Worm (Caenorhabditis elegans) whole organism, L1 larva: ENCODE data around the gene C41C4.9.

Source experiments
- Y116A8C.19 ChIP-seq: sonication (generic microtip); optimal IDR thresholded peaks from 2 replicates; lab custom pipeline; 2016; ENCODE audit warnings: missing compliant biosample characterization, missing genetic modification characterization, borderline replicate concordance
- ama-1 ChIP-seq: fragments of 150-350 bp; optimal IDR thresholded peaks from 2 replicates; lab custom pipeline; 2014
- blmp-1 ChIP-seq: fragments of 150-350 bp; optimal IDR thresholded peaks from 2 replicates; lab custom pipeline; 2014; ENCODE audit warnings: missing biosample characterization, missing genetic modification characterization
- ceh-8 ChIP-seq: fragments of 200-800 bp; sonication (Bioruptor generic); optimal IDR thresholded peaks from 2 replicates; lab custom pipeline; 2018; ENCODE audit warnings: mild to moderate bottlenecking, missing genetic modification characterization, moderate library complexity, missing compliant biosample characterization
- ceh-82 ChIP-seq, 3 experiments: fragments of 150-350 bp in 1 of 3; sonication (generic microtip) in 2 of 3; optimal IDR thresholded peaks; 2 replicates each; lab custom pipeline; 2014 to 2017; ENCODE audit warnings: missing biosample characterization in 3 of 3, missing genetic modification characterization in 3 of 3
- ceh-88 ChIP-seq: fragments of 200-800 bp; sonication (Bioruptor generic); IDR thresholded peaks from 2 replicates; pipeline ENCODE4 v1.3.6; 2022; ENCODE audit warnings: missing genetic modification characterization, missing compliant biosample characterization
- dpl-1 ChIP-seq, 3 experiments: fragments of 150-350 bp in 2 of 3; sonication (generic microtip) in 1 of 3; optimal IDR thresholded peaks; 2 replicates each; lab custom pipeline; 2014 to 2017; ENCODE audit warnings: missing biosample characterization in 3 of 3, missing genetic modification characterization in 3 of 3, missing genetic modification reagents in 3 of 3
- efl-1 ChIP-seq, 4 experiments: fragments of 150-350 bp; optimal IDR thresholded peaks in 3 of 4; peaks in 1 of 4; 1 replicate in 1 of 4; 2 replicates in 3 of 4; lab custom pipeline; 2014; ENCODE audit warnings: missing biosample characterization in 2 of 4, missing genetic modification characterization in 2 of 4, missing genetic modification reagents in 2 of 4
- elt-2 ChIP-seq: sonication (generic microtip); optimal IDR thresholded peaks from 2 replicates; lab custom pipeline; 2016; ENCODE audit warnings: missing genetic modification characterization, mild to moderate bottlenecking, inconsistent platforms, missing compliant biosample characterization, missing genetic modification reagents
- elt-3 ChIP-seq, 6 experiments: fragments of 150-350 bp in 1 of 6; sonication (generic microtip); optimal IDR thresholded peaks; 2 replicates each; lab custom pipeline; 2017 to 2018; ENCODE audit warnings: missing biosample characterization in 6 of 6, missing genetic modification characterization in 6 of 6, inconsistent platforms in 1 of 6
- fkh-10 ChIP-seq: sonication (generic microtip); optimal IDR thresholded peaks from 2 replicates; lab custom pipeline; 2017; ENCODE audit warnings: missing biosample characterization, missing genetic modification reagents, missing genetic modification characterization
- fkh-4 ChIP-seq: sonication (generic microtip); optimal IDR thresholded peaks from 2 replicates; lab custom pipeline; 2016; ENCODE audit warnings: missing compliant biosample characterization, missing genetic modification characterization, borderline replicate concordance
- fkh-8 ChIP-seq: sonication (generic microtip); optimal IDR thresholded peaks from 2 replicates; lab custom pipeline; 2016; ENCODE audit warnings: mild to moderate bottlenecking, missing genetic modification characterization, missing compliant biosample characterization
- fos-1 ChIP-seq: fragments of 150-350 bp; optimal IDR thresholded peaks from 2 replicates; lab custom pipeline; 2014; ENCODE audit warnings: missing biosample characterization, missing genetic modification characterization
- grh-1 ChIP-seq: fragments of 200-800 bp; sonication (Bioruptor generic); IDR thresholded peaks from 2 replicates; pipeline ENCODE4 v1.3.6; 2022; ENCODE audit warnings: missing genetic modification reagents, missing genetic modification characterization, missing compliant biosample characterization
- hpl-2 ChIP-seq: fragments of 150-350 bp; optimal IDR thresholded peaks from 2 replicates; lab custom pipeline; 2014; ENCODE audit warnings: missing biosample characterization, missing genetic modification reagents, missing genetic modification characterization
- lin-13 ChIP-seq: fragments of 150-350 bp; optimal IDR thresholded peaks from 2 replicates; lab custom pipeline; 2014; ENCODE audit warnings: missing biosample characterization, missing genetic modification reagents, missing genetic modification characterization
- lin-14 ChIP-seq: fragments of 200-800 bp; sonication (Bioruptor generic); optimal IDR thresholded peaks from 2 replicates; lab custom pipeline; 2018; ENCODE audit warnings: mild to moderate bottlenecking, missing genetic modification characterization, moderate library complexity, missing compliant biosample characterization
- lin-35 ChIP-seq, 2 experiments: fragments of 150-350 bp; optimal IDR thresholded peaks; 2 replicates each; lab custom pipeline; 2014; ENCODE audit warnings: missing biosample characterization in 2 of 2, missing genetic modification characterization in 2 of 2, missing genetic modification reagents in 2 of 2
- mab-9 ChIP-seq: fragments of 200-800 bp; sonication (Bioruptor generic); IDR thresholded peaks from 2 replicates; pipeline ENCODE4 v1.3.6; 2022; ENCODE audit warnings: missing genetic modification reagents, missing genetic modification characterization, missing compliant biosample characterization
- mep-1 ChIP-seq: fragments of 150-350 bp; optimal IDR thresholded peaks from 2 replicates; lab custom pipeline; 2014; ENCODE audit warnings: missing biosample characterization, missing genetic modification characterization
- nhr-11 ChIP-seq: fragments of 150-350 bp; optimal IDR thresholded peaks from 2 replicates; lab custom pipeline; 2014; ENCODE audit warnings: missing biosample characterization, missing genetic modification characterization
- nhr-12 ChIP-seq: sonication (generic microtip); optimal IDR thresholded peaks from 2 replicates; lab custom pipeline; 2017; ENCODE audit warnings: missing biosample characterization, missing genetic modification characterization
- nhr-19 ChIP-seq: fragments of 200-800 bp; sonication (Bioruptor generic); conservative IDR thresholded peaks from 2 replicates; pipeline ENCODE4 v1.3.6; 2022; ENCODE audit warnings: missing genetic modification characterization, missing compliant biosample characterization
- nhr-237 ChIP-seq: fragments of 150-350 bp; optimal IDR thresholded peaks from 2 replicates; lab custom pipeline; 2014; ENCODE audit warnings: missing biosample characterization, missing genetic modification characterization
- nhr-71 ChIP-seq: sonication (generic microtip); optimal IDR thresholded peaks from 2 replicates; lab custom pipeline; 2016; ENCODE audit warnings: mild to moderate bottlenecking, missing genetic modification characterization, moderate library complexity, missing compliant biosample characterization
- nhr-77 ChIP-seq: fragments of 150-350 bp; optimal IDR thresholded peaks from 2 replicates; lab custom pipeline; 2014; ENCODE audit warnings: missing biosample characterization, missing genetic modification characterization
- pag-3 ChIP-seq: sonication (generic microtip); optimal IDR thresholded peaks from 2 replicates; lab custom pipeline; 2017; ENCODE audit warnings: missing genetic modification characterization, mild to moderate bottlenecking, missing compliant biosample characterization, antibody characterized with exemption, borderline replicate concordance; ENCODE audit not compliant: insufficient read depth
- skn-1 ChIP-seq: fragments of 150-350 bp; optimal IDR thresholded peaks from 2 replicates; lab custom pipeline; 2014; ENCODE audit warnings: missing biosample characterization, missing genetic modification characterization
- snu-23 ChIP-seq: sonication (generic microtip); optimal IDR thresholded peaks from 2 replicates; lab custom pipeline; 2016; ENCODE audit warnings: missing genetic modification characterization, missing compliant biosample characterization
- sptf-1 ChIP-seq: fragments of 150-350 bp; optimal IDR thresholded peaks from 2 replicates; lab custom pipeline; 2014; ENCODE audit warnings: missing biosample characterization, missing genetic modification characterization
- unc-130 ChIP-seq: fragments of 150-350 bp; optimal IDR thresholded peaks from 2 replicates; lab custom pipeline; 2017; ENCODE audit warnings: missing biosample characterization, missing genetic modification characterization, inconsistent platforms
- zag-1 ChIP-seq: fragments of 150-350 bp; optimal IDR thresholded peaks from 2 replicates; lab custom pipeline; 2014; ENCODE audit warnings: missing biosample characterization, missing genetic modification characterization
- zip-4 ChIP-seq: fragments of 200-800 bp; sonication (Bioruptor generic); optimal IDR thresholded peaks from 2 replicates; lab custom pipeline; 2018; ENCODE audit warnings: mild to moderate bottlenecking, missing genetic modification characterization, moderate library complexity, missing compliant biosample characterization
- ztf-11 ChIP-seq, 2 experiments: sonication (generic microtip); optimal IDR thresholded peaks; 2 replicates each; lab custom pipeline; 2016 to 2017; ENCODE audit warnings: missing genetic modification characterization in 2 of 2, missing biosample characterization in 1 of 2, missing compliant biosample characterization in 1 of 2

The C41C4.9 gene

DNA sequence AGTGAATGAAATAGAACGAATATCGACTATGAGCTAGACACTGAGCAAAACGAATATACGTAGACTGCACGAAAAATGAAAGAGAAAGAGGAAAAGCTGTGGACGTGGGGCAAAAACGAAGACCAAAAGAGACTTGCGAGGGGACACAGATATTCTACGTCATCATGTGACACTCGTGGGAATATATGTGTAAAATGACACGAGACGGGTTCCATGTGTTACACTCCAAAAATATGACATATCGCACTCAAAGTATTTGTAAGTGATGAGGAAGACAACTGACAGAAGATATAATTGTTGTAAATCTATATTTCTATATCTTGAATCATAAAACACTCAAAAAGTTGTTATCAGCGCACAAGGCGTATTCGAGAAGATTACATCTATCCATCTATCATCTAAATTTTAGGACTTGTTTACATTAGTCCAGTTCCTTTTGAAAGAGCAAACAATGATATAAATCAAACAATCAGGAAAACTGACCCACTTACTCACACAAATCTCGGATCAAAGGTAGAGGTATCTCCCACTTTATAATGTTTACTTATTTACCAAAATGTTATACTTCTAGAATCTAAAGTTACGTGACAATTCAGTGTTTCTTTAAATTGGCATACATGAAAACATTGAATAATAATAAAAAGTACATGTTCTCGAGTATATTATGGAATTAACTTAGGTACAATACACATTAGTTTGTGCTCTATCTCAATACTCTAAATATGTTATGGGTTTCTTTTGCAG is 35.5 kb upstream of the C41C4.9 start (continued):
- no peak for TF ChIP-seq zip-4
- no peak for TF ChIP-seq ama-1 (lab: Kevin White, UChicago)
- TF ChIP-seq nhr-237: no peak
- no peak for TF ChIP-seq hpl-2
- TF ChIP-seq lin-35 (GFP tag; optimal IDR thresholded peaks at IDR 0.05; lab: Kevin White, UChicago): peak; percentile 49 to 61
- TF ChIP-seq nhr-19 (GFP tag; lab: Robert Waterston, UW): peak; percentile 81
- peak; percentile 73 for TF ChIP-seq snu-23 (GFP tag; lab: Kevin White, UChicago)
- TF ChIP-seq ztf-11 (tag; optimal IDR thresholded peaks at IDR 0.05; lab: Kevin White, UChicago): peak in 1 of 2 experiments; percentile 18
- TF ChIP-seq fkh-4 (tag; lab: Kevin White, UChicago): no peak
- TF ChIP-seq fos-1 (tag; lab: Kevin White, UChicago): no peak
- peak; percentile 72 for TF ChIP-seq mep-1 (tag; lab: Kevin White, UChicago)
- peak; percentile 85 for TF ChIP-seq fkh-8
- no peak for TF ChIP-seq sptf-1
- peak; percentile 89 for TF ChIP-seq nhr-71
- TF ChIP-seq unc-130 (tag; lab: Kevin White, UChicago): peak; percentile 23
- no peak for TF ChIP-seq fkh-10 (GFP tag; lab: Kevin White, UChicago)
- no peak for TF ChIP-seq nhr-77 (tag; lab: Kevin White, UChicago)
- TF ChIP-seq ceh-82 (tag; optimal IDR thresholded peaks at IDR 0.05; lab: Kevin White, UChicago): peak in 1 of 3 experiments; percentile 33
- no peak for TF ChIP-seq grh-1
- TF ChIP-seq skn-1 (tag; lab: Kevin White, UChicago): peak; percentile 35
- no peak for TF ChIP-seq nhr-11
- no peak for TF ChIP-seq pag-3 (tag; lab: Kevin White, UChicago)
- no peak for TF ChIP-seq ceh-8 (GFP tag; lab: Kevin White, UChicago)
- no peak for TF ChIP-seq lin-13
- TF ChIP-seq blmp-1: peak; percentile 59
- TF ChIP-seq nhr-12 (tag; lab: Kevin White, UChicago): no peak
- TF ChIP-seq dpl-1 (GFP tag; optimal IDR thresholded peaks at IDR 0.05; lab: Kevin White, UChicago): peak in 2 of 3 experiments; percentile 4 to 38
- peak; percentile 63; the same call in 1 of the 2 replicates for TF ChIP-seq mab-9 (GFP tag; lab: Robert Waterston, UW)
- TF ChIP-seq efl-1 (optimal IDR thresholded peaks at IDR 0.05; lab: Kevin White, UChicago): peak; percentile 19 to 44
- TF ChIP-seq efl-1 (GFP tag; optimal IDR thresholded peaks at IDR 0.05 in 1 of 2; lab: Kevin White, UChicago): peak; percentile 18 to 91
- TF ChIP-seq Y116A8C.19 (tag; lab: Kevin White, UChicago): no peak
- no peak; the same call in 1 of the 2 replicates for TF ChIP-seq ceh-88 (GFP tag; lab: Robert Waterston, UW)
- TF ChIP-seq lin-14 (GFP tag; lab: Kevin White, UChicago): peak; percentile 92

ce11 chrII:8073222-8073621 is 34.2 kb upstream of the C41C4.9 start, which contains the start of gene gpcp-2:
Gene gpcp-2, minus strand, starts transcription at chrII:8073374.
- TF ChIP-seq elt-3 (tag; optimal IDR thresholded peaks at IDR 0.05; lab: Kevin White, UChicago): no peak
- peak; percentile 47 for TF ChIP-seq elt-2 (tag; lab: Kevin White, UChicago)
- TF ChIP-seq, all 84 proteins: peak for 1

DNA sequence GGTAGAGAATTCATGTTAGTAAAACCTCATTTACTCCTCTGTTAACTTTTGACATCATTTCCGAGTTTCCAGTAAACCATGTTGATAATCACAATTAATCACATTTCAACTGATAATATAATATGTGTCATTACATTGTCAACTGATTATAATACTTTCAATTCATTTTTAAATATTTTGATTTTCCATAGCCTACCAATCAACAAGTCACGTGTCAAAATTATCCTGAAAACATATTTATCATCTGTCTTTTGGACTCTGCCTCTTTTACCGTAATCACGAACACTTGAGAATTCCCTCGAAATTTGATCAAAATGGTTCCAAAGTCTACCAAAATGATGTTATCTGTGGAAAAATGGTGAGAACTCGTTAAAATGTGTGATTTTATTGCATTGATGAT is 33.4 kb upstream of the C41C4.9 start:
- no peak for TF ChIP-seq efl-1 (optimal IDR thresholded peaks at IDR 0.05; lab: Kevin White, UChicago)
- TF ChIP-seq efl-1 (GFP tag; optimal IDR thresholded peaks at IDR 0.05 in 1 of 2; lab: Kevin White, UChicago): peak in 1 of 2 experiments; percentile 60
- peak; percentile 30 for TF ChIP-seq elt-2 (tag; lab: Kevin White, UChicago)
- TF ChIP-seq zag-1: no peak
